Fruit fly (Drosophila melanogaster): ENCODE data around the gene Smyd3.

Smyd3 gene

dm6 chrX:2658258-2658853, 49.7 kb upstream of the Smyd3 start (continued):
- peak; percentile 56 for TF ChIP-seq lbe (GFP tag; optimal IDR thresholded peaks at IDR 0.05)

- no peak for TF ChIP-seq CG6765 (GFP tag; optimal IDR thresholded peaks at IDR 0.05)
- no peak for TF ChIP-seq CG15514 (GFP tag; optimal IDR thresholded peaks at IDR 0.05)
- TF ChIP-seq ranshi (GFP tag; IDR thresholded peaks at IDR 0.05): no peak
- TF ChIP-seq CG10366 (GFP tag; IDR thresholded peaks at IDR 0.05): peak; percentile 14; the same call in 1 of the 2 replicates
- no peak for TF ChIP-seq ham (GFP tag; IDR thresholded peaks at IDR 0.05)
- peak; percentile 98 for TF ChIP-seq CG6254 (GFP tag; optimal IDR thresholded peaks at IDR 0.05)
- TF ChIP-seq CG12659 (GFP tag; optimal IDR thresholded peaks at IDR 0.05): no peak
- no peak for TF ChIP-seq CG17802 (tag; optimal IDR thresholded peaks at IDR 0.05)
- no peak for TF ChIP-seq CG3163 (GFP tag; optimal IDR thresholded peaks at IDR 0.05)
- no peak for TF ChIP-seq CG3065 (GFP tag; optimal IDR thresholded peaks at IDR 0.05)
- TF ChIP-seq CG9437 (GFP tag; optimal IDR thresholded peaks at IDR 0.05): no peak
- TF ChIP-seq NfI (GFP tag; optimal IDR thresholded peaks at IDR 0.05): no peak
- no peak for TF ChIP-seq CG1024 (GFP tag; IDR thresholded peaks at IDR 0.05)
- 0 out of 3 replicates have a peak, but pooled peaks have one; percentile 20 for TF ChIP-seq dysf (GFP tag; IDR thresholded peaks at IDR 0.05)
- TF ChIP-seq CG7372 (GFP tag; IDR thresholded peaks at IDR 0.05): no peak
Observed at dm6 chrX:2657220-2657619, 48.5 kb upstream of the Smyd3 start.

DNA sequence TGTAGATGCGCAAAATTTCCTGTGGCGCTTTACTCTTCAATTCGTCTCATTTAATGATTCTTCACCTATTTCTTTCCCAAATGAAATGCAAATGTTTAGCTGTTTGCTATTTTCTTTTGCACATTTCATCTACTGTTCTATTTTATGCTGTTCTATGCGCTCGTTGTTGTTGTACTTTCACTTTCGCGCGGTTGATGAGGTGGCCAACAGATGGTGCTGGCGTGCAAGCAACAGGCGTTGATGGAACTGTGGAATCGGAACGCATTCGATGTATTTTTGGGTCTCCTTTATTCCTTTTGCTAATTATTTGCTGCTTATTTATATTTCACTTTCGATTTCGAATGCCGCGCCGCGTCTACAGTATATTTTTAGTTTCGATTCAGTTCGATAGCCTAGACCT, 47.3 kb upstream of the Smyd3 start:
- TF ChIP-seq Trl (optimal IDR thresholded peaks at IDR 0.05) (no peak), Trl (GFP tag; optimal IDR thresholded peaks at IDR 0.05) (no peak), da (GFP tag; optimal IDR thresholded peaks at IDR 0.05) (no peak), corto (GFP tag; optimal IDR thresholded peaks at IDR 0.05) (no peak), CG4360 (GFP tag; IDR thresholded peaks at IDR 0.05) (peak; percentile 65), scrt (GFP tag; optimal IDR thresholded peaks at IDR 0.05) (peak; percentile 12), CG18011 (GFP tag; optimal IDR thresholded peaks at IDR 0.05) (no peak), CG8478 (optimal IDR thresholded peaks at IDR 0.05) (no peak), Hand (GFP tag; optimal IDR thresholded peaks at IDR 0.05) (no peak), Optix (GFP tag; IDR thresholded peaks at IDR 0.05) (no peak), Usf (GFP tag; optimal IDR thresholded peaks at IDR 0.05) (no peak), CG8290 (GFP tag; optimal IDR thresholded peaks at IDR 0.05) (no peak), CG8290 (tag; optimal IDR thresholded peaks at IDR 0.05) (no peak), dmrt99B (tag; optimal IDR thresholded peaks at IDR 0.05) (no peak), pfk (GFP tag; optimal IDR thresholded peaks at IDR 0.05) (peak; percentile 78), CTCF (GFP tag; optimal IDR thresholded peaks at IDR 0.05) (peak; percentile 88), Neu2 (GFP tag; optimal IDR thresholded peaks at IDR 0.05; ENCODE audit: borderline replicate concordance) (no peak), Mad (GFP tag; optimal IDR thresholded peaks at IDR 0.05) (no peak), Blimp-1 (GFP tag; optimal IDR thresholded peaks at IDR 0.05) (peak; percentile 83), Ets65A (GFP tag) (peak; percentile 47), CG17802 (tag; optimal IDR thresholded peaks at IDR 0.05) (no peak), Awh (GFP tag; IDR thresholded peaks at IDR 0.05) (no peak), Gug (GFP tag; IDR thresholded peaks at IDR 0.05) (no peak), CG16815 (GFP tag; optimal IDR thresholded peaks at IDR 0.05) (no peak)

DNA sequence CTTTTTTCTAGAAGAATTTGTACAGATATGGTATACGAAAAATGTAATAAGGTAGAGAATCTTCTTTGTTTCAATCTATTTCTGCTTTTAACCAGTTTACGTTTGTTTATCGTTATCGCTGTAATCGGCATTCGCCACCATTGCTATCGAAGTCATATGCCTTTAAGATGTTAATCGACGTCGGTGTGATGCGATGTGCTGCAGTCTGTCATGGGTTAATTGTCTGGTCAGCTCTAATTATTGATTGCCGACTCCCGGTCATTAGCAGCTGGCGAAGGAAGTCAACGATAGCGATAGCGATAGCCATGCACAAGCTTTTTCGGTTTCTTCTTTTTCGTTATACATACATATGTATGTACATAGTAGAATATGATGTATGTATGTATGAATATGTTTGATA, 46.8 kb upstream of the Smyd3 start:
- TF ChIP-seq az2 (GFP tag; optimal IDR thresholded peaks at IDR 0.05): no peak
- no peak for TF ChIP-seq vfl (GFP tag; optimal IDR thresholded peaks at IDR 0.05)
- no peak for TF ChIP-seq Jarid2 (GFP tag; optimal IDR thresholded peaks at IDR 0.05)
- TF ChIP-seq gem (tag; optimal IDR thresholded peaks at IDR 0.05): peak; percentile 31
- no peak for TF ChIP-seq CG17568 (GFP tag; optimal IDR thresholded peaks at IDR 0.05)
- TF ChIP-seq CG1602 (GFP tag; optimal IDR thresholded peaks at IDR 0.05): no peak
- TF ChIP-seq lab (GFP tag; optimal IDR thresholded peaks at IDR 0.05): peak; percentile 35
- peak; percentile 33 for TF ChIP-seq exex (tag; optimal IDR thresholded peaks at IDR 0.05)
- peak; percentile 69 for TF ChIP-seq grn (GFP tag; optimal IDR thresholded peaks at IDR 0.05)
